Worm (Caenorhabditis elegans): ENCODE results near the gene C24H12.6.

DNA sequence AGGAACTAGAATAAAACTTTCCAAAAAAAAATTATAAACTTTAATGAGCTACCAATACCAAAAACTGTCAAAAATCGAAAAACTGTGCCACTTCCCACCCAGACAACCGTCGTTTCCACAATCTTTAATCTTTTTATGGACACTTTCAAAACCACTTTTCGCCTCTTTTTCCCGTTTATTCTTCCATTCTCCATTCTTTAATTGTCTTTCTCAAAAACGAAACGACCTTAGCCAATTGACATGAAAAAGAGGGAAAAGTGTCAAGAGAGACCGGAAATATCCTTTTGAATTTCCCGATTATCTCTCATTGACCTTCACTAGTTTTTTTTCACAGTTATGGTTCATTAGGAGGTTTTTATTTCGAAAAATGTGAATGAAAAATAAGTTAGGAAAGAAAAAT, 47.1 kb downstream of the C24H12.6 start:
- no peak for TF ChIP-seq sea-1 (GFP tag; conservative IDR thresholded peaks at IDR 0.05)
- TF ChIP-seq ama-1 (optimal IDR thresholded peaks at IDR 0.05) = no peak
- TF ChIP-seq scrt-1 (GFP tag; IDR thresholded peaks at IDR 0.05) = no peak
- TF ChIP-seq F13C5.2 (tag; optimal IDR thresholded peaks at IDR 0.05) = no peak
- TF ChIP-seq ets-7 (tag; optimal IDR thresholded peaks at IDR 0.05) = no peak
- no peak for TF ChIP-seq hnd-1 (tag; optimal IDR thresholded peaks at IDR 0.05)
- TF ChIP-seq hmg-4 (GFP tag; optimal IDR thresholded peaks at IDR 0.05) = no peak

Data from whole organism, early embryonic.